Worm (Caenorhabditis elegans) whole organism, L1 larva: ENCODE data around the gene bath-37.

Experiments
- aha-1 ChIP-seq: fragments of 150-350 bp; optimal IDR thresholded peaks from 2 replicates; lab custom pipeline; 2014; ENCODE audit warnings: missing biosample characterization, missing genetic modification characterization
- lin-13 ChIP-seq: fragments of 150-350 bp; optimal IDR thresholded peaks from 2 replicates; lab custom pipeline; 2014; ENCODE audit warnings: missing biosample characterization, missing genetic modification reagents, missing genetic modification characterization
- mdl-1 ChIP-seq, 2 experiments: fragments of 150-350 bp; optimal IDR thresholded peaks; 2 replicates each; lab custom pipeline; 2014 to 2017; ENCODE audit warnings: missing biosample characterization in 2 of 2, missing genetic modification characterization in 2 of 2, inconsistent platforms in 1 of 2
- mep-1 ChIP-seq: fragments of 150-350 bp; optimal IDR thresholded peaks from 2 replicates; lab custom pipeline; 2014; ENCODE audit warnings: missing biosample characterization, missing genetic modification characterization
- nhr-11 ChIP-seq: fragments of 150-350 bp; optimal IDR thresholded peaks from 2 replicates; lab custom pipeline; 2014; ENCODE audit warnings: missing biosample characterization, missing genetic modification characterization
- xbp-1 ChIP-seq: sonication (generic microtip); optimal IDR thresholded peaks from 2 replicates; lab custom pipeline; 2016; ENCODE audit warnings: missing genetic modification characterization, missing compliant biosample characterization
- ztf-11 ChIP-seq, 2 experiments: sonication (generic microtip); optimal IDR thresholded peaks; 2 replicates each; lab custom pipeline; 2016 to 2017; ENCODE audit warnings: missing genetic modification characterization in 2 of 2, missing biosample characterization in 1 of 2, missing compliant biosample characterization in 1 of 2

- TF ChIP-seq mep-1 (tag; lab: Kevin White, UChicago) (no peak), mdl-1 (tag; optimal IDR thresholded peaks at IDR 0.05; lab: Kevin White, UChicago) (no peak), lin-13 (no peak), xbp-1 (no peak), ztf-11 (tag; optimal IDR thresholded peaks at IDR 0.05; lab: Kevin White, UChicago) (no peak), aha-1 (tag; lab: Kevin White, UChicago) (no peak), nhr-11 (tag; lab: Kevin White, UChicago) (no peak)
Measured at ce11 chrIV:12061229-12061628, 7.5 kb upstream of the bath-37 start, which contains the start of gene K08E4.8.
